Fruit fly (Drosophila melanogaster): ENCODE results near the gene Uqcc1.

Uqcc1 gene

dm6 chr3L:6968961-6969814 lies 11.3 kb upstream of the Uqcc1 start, which contains the start of the genes Mis12 and CG9953:
Mis12 (minus strand) TSS chr3L:6969048.
CG9953 (plus strand) TSS chr3L:6969658.
- TF ChIP-seq Atf6 (GFP tag; IDR thresholded peaks at IDR 0.05) (no peak), Ada2b (GFP tag; IDR thresholded peaks at IDR 0.05) (peak; percentile 17; the same call in 1 of the 2 replicates), Rfx (GFP tag; IDR thresholded peaks at IDR 0.05) (peak; percentile 30; the same call in 1 of the 2 replicates), CG12769 (tag; optimal IDR thresholded peaks at IDR 0.05) (no peak), CG4820 (GFP tag; optimal IDR thresholded peaks at IDR 0.05) (peak; percentile 16), bsh (GFP tag; optimal IDR thresholded peaks at IDR 0.05) (peak; percentile 15 to 28), H15 (GFP tag; IDR thresholded peaks at IDR 0.05) (peak; percentile 43; the same call in 1 of the 3 replicates), CG17385 (GFP tag; optimal IDR thresholded peaks at IDR 0.05) (peak; percentile 42), pfk (GFP tag; optimal IDR thresholded peaks at IDR 0.05) (no peak), pzg (GFP tag; optimal IDR thresholded peaks at IDR 0.05) (peak; percentile 26), kay (GFP tag; optimal IDR thresholded peaks at IDR 0.05) (no peak), ash1 (GFP tag; optimal IDR thresholded peaks at IDR 0.05) (no peak), CG42726 (GFP tag; IDR thresholded peaks at IDR 0.05; ENCODE audit: partially characterized antibody) (no peak), CG12155 (GFP tag; optimal IDR thresholded peaks at IDR 0.05) (no peak), maf-S (GFP tag; optimal IDR thresholded peaks at IDR 0.05) (no peak), CG5180 (GFP tag; optimal IDR thresholded peaks at IDR 0.05) (peak; percentile 59), CG2678 (tag; optimal IDR thresholded peaks at IDR 0.05) (peak; percentile 54), lola (GFP tag; optimal IDR thresholded peaks at IDR 0.05) (peak in 1 of 3 experiments; percentile 62), CG2712 (tag; optimal IDR thresholded peaks at IDR 0.05) (peak; percentile 56), CG8281 (tag; optimal IDR thresholded peaks at IDR 0.05) (no peak), CrebB (tag; optimal IDR thresholded peaks at IDR 0.05) (no peak), CG1024 (GFP tag; IDR thresholded peaks at IDR 0.05) (peak; percentile 39; the same call in 1 of the 2 replicates), CG12659 (GFP tag; optimal IDR thresholded peaks at IDR 0.05) (peak; percentile 39), CG11398 (GFP tag; optimal IDR thresholded peaks at IDR 0.05) (no peak), nmo (GFP tag; optimal IDR thresholded peaks at IDR 0.05) (peak; percentile 68), Bteb2 (GFP tag; optimal IDR thresholded peaks at IDR 0.05) (peak; percentile 10), CG15269 (tag; optimal IDR thresholded peaks at IDR 0.05) (peak; percentile 58), CG8924 (tag; optimal IDR thresholded peaks at IDR 0.05) (peak; percentile 57), Meics (GFP tag; optimal IDR thresholded peaks at IDR 0.05) (peak; percentile 55), hb (GFP tag; IDR thresholded peaks at IDR 0.05; ENCODE audit: partially characterized antibody) (no peak), Optix (GFP tag; IDR thresholded peaks at IDR 0.05) (no peak), sens (GFP tag) (peak; percentile 82), sim (GFP tag; IDR thresholded peaks at IDR 0.05) (peak; percentile 40; the same call in 1 of the 2 replicates), CG2889 (GFP tag; IDR thresholded peaks at IDR 0.05) (peak; percentile 41; the same call in 1 of the 3 replicates), CG14014 (GFP tag; IDR thresholded peaks at IDR 0.05) (no peak), Lhr (GFP tag; optimal IDR thresholded peaks at IDR 0.05) (no peak), CG4424 (GFP tag; optimal IDR thresholded peaks at IDR 0.05) (peak; percentile 35), CG4730 (GFP tag; IDR thresholded peaks at IDR 0.05) (0 out of 2 replicates have a peak, but pooled peaks have one; percentile 25), H2.0 (GFP tag; IDR thresholded peaks at IDR 0.05) (peak; percentile 21), ssp (GFP tag; IDR thresholded peaks at IDR 0.05) (peak; percentile 54), pita (GFP tag; optimal IDR thresholded peaks at IDR 0.05) (no peak), Hr3 (GFP tag; optimal IDR thresholded peaks at IDR 0.05) (peak; percentile 51), Nf-YC (tag; optimal IDR thresholded peaks at IDR 0.05) (peak; percentile 51), CG15479 (GFP tag; optimal IDR thresholded peaks at IDR 0.05) (peak; percentile 45), onecut (GFP tag; IDR thresholded peaks at IDR 0.05) (0 out of 2 replicates have a peak, but pooled peaks have one; percentile 19), sisA (GFP tag; IDR thresholded peaks at IDR 0.05) (no peak), E2f2 (GFP tag; IDR thresholded peaks at IDR 0.05) (peak; percentile 59), CG11696 (GFP tag; IDR thresholded peaks at IDR 0.05) (no peak)
